Fruit fly (Drosophila melanogaster): Measurements from ENCODE around the gene CG4199.

Gene CG4199

dm6 chrX:2050070-2050899 is 23.0 kb downstream of the CG4199 start, which contains the start of gene moody (continued):
- TF ChIP-seq kni (GFP tag; optimal IDR thresholded peaks at IDR 0.05), result peak; percentile 93
- peak; percentile 35 for TF ChIP-seq CG9797 (GFP tag; optimal IDR thresholded peaks at IDR 0.05)
- peak; percentile 88 for TF ChIP-seq twi (tag; optimal IDR thresholded peaks at IDR 0.05)
- peak; percentile 98 for TF ChIP-seq HLH3B (GFP tag; IDR thresholded peaks at IDR 0.05)
- peak; percentile 97 for TF ChIP-seq CG2199 (GFP tag; IDR thresholded peaks at IDR 0.05)
- TF ChIP-seq Elba2 (GFP tag; optimal IDR thresholded peaks at IDR 0.05), result no peak
- peak in 1 of 2 experiments; percentile 82 for TF ChIP-seq insv (GFP tag; optimal IDR thresholded peaks at IDR 0.05)
- peak; percentile 62 for TF ChIP-seq bigmax (GFP tag; optimal IDR thresholded peaks at IDR 0.05)
- peak; percentile 95 for TF ChIP-seq ro (GFP tag; IDR thresholded peaks at IDR 0.05)
- peak; percentile 95 for TF ChIP-seq CG17829 (tag; optimal IDR thresholded peaks at IDR 0.05)
- peak; percentile 97 for TF ChIP-seq CG43689 (GFP tag; IDR thresholded peaks at IDR 0.05)
- peak; percentile 97 for TF ChIP-seq Bteb2 (GFP tag; optimal IDR thresholded peaks at IDR 0.05)
- TF ChIP-seq amos (GFP tag; IDR thresholded peaks at IDR 0.05; ENCODE audit: partially characterized antibody), result peak; percentile 38; the same call in 1 of the 2 replicates
- TF ChIP-seq E2f2 (GFP tag; IDR thresholded peaks at IDR 0.05), result peak; percentile 80
- peak; percentile 24 for TF ChIP-seq gfzf (GFP tag; optimal IDR thresholded peaks at IDR 0.05)
- peak; percentile 87 for TF ChIP-seq CG4707 (GFP tag; optimal IDR thresholded peaks at IDR 0.05)
- TF ChIP-seq CG3995 (GFP tag; optimal IDR thresholded peaks at IDR 0.05), result peak; percentile 81
- peak; percentile 97 for TF ChIP-seq Hand (GFP tag; optimal IDR thresholded peaks at IDR 0.05)
- TF ChIP-seq odd (GFP tag; optimal IDR thresholded peaks at IDR 0.05), result peak; percentile 97
- TF ChIP-seq Trl (optimal IDR thresholded peaks at IDR 0.05), result peak; percentile 82
- peak; percentile 96 for TF ChIP-seq Trl (GFP tag; optimal IDR thresholded peaks at IDR 0.05)
- peak; percentile 91 for TF ChIP-seq CG10979 (tag; optimal IDR thresholded peaks at IDR 0.05)
- TF ChIP-seq bowl (GFP tag; IDR thresholded peaks at IDR 0.05), result peak; percentile 97
- TF ChIP-seq CG8089 (GFP tag; optimal IDR thresholded peaks at IDR 0.05), result peak; percentile 94
- peak; percentile 98 for TF ChIP-seq tin (GFP tag; optimal IDR thresholded peaks at IDR 0.05)
- TF ChIP-seq CG11696 (GFP tag; IDR thresholded peaks at IDR 0.05), result peak; percentile 92
- peak; percentile 97 for TF ChIP-seq CG6272 (GFP tag; IDR thresholded peaks at IDR 0.05)
- peak; percentile 81 for TF ChIP-seq tio (GFP tag; optimal IDR thresholded peaks at IDR 0.05)
- peak; percentile 54; the same call in 2 of the 4 replicates for TF ChIP-seq Dll (GFP tag; IDR thresholded peaks at IDR 0.05; ENCODE audit: partially characterized antibody)
- TF ChIP-seq Eip74EF (GFP tag; optimal IDR thresholded peaks at IDR 0.05), result peak in 1 of 2 experiments; percentile 89
- TF ChIP-seq cad (GFP tag; optimal IDR thresholded peaks at IDR 0.05), result no peak
- peak; percentile 98 for TF ChIP-seq Xrp1 (GFP tag; IDR thresholded peaks at IDR 0.05)
- TF ChIP-seq slbo (GFP tag; IDR thresholded peaks at IDR 0.05), result peak; percentile 100
- TF ChIP-seq z (GFP tag; IDR thresholded peaks at IDR 0.05), result peak; percentile 86
- TF ChIP-seq dpn (GFP tag; optimal IDR thresholded peaks at IDR 0.05), result peak; percentile 98 to 99
- TF ChIP-seq Doc2 (GFP tag; IDR thresholded peaks at IDR 0.05), result peak; percentile 92
- peak; percentile 63 for TF ChIP-seq sqz (GFP tag; optimal IDR thresholded peaks at IDR 0.05)
- no peak for TF ChIP-seq CG7963 (GFP tag; IDR thresholded peaks at IDR 0.05; ENCODE audit: partially characterized antibody)
- TF ChIP-seq Hr3 (GFP tag; optimal IDR thresholded peaks at IDR 0.05), result peak; percentile 93
- peak; percentile 98 for TF ChIP-seq Awh (GFP tag; IDR thresholded peaks at IDR 0.05)
- no peak for TF ChIP-seq usp (GFP tag; optimal IDR thresholded peaks at IDR 0.05)
- TF ChIP-seq nerfin-2 (GFP tag; IDR thresholded peaks at IDR 0.05; ENCODE audit: partially characterized antibody), result no peak
- TF ChIP-seq CG6175 (GFP tag; IDR thresholded peaks at IDR 0.05), result peak; percentile 98
- TF ChIP-seq CG31441 (GFP tag; IDR thresholded peaks at IDR 0.05), result peak; percentile 88
- peak; percentile 96 for TF ChIP-seq eyg (GFP tag; optimal IDR thresholded peaks at IDR 0.05)
- peak; percentile 99 for TF ChIP-seq wdn (GFP tag; IDR thresholded peaks at IDR 0.05)
- peak; percentile 88 for TF ChIP-seq sima (GFP tag; optimal IDR thresholded peaks at IDR 0.05)
- TF ChIP-seq sr (GFP tag; IDR thresholded peaks at IDR 0.05), result peak; percentile 99
- peak; percentile 97 for TF ChIP-seq ap (GFP tag; IDR thresholded peaks at IDR 0.05)
- peak; percentile 95 for TF ChIP-seq CG15514 (GFP tag; optimal IDR thresholded peaks at IDR 0.05)

Data from whole organism, embryonic.